Worm (Caenorhabditis elegans) whole organism, L3 larva: ENCODE data around the gene M03F4.6.
A peak's percentile ranks its signal among the peaks of the same experiment; 100 is the strongest.

ENCODE experiments used
- R02D3.7 ChIP-seq: fragments of 150-350 bp; optimal IDR thresholded peaks from 2 replicates; lab custom pipeline; 2014; ENCODE audit warnings: missing biosample characterization, missing genetic modification characterization
- ZK546.5 ChIP-seq: sonication (generic microtip); optimal IDR thresholded peaks from 2 replicates; lab custom pipeline; 2017; ENCODE audit warnings: missing biosample characterization, missing genetic modification characterization
- aly-2 ChIP-seq: fragments of 150-350 bp; optimal IDR thresholded peaks from 2 replicates; lab custom pipeline; 2014; ENCODE audit warnings: missing biosample characterization, missing genetic modification characterization
- ama-1 ChIP-seq: fragments of 150-350 bp; optimal IDR thresholded peaks from 2 replicates; lab custom pipeline; 2018
- ceh-16 ChIP-seq: sonication (generic microtip); optimal IDR thresholded peaks from 2 replicates; lab custom pipeline; 2017; ENCODE audit warnings: missing biosample characterization, missing genetic modification characterization
- ceh-82 ChIP-seq: fragments of 150-350 bp; optimal IDR thresholded peaks from 2 replicates; lab custom pipeline; 2014; ENCODE audit warnings: missing biosample characterization, missing genetic modification characterization
- daf-12 ChIP-seq: fragments of 150-350 bp; optimal IDR thresholded peaks from 2 replicates; lab custom pipeline; 2014; ENCODE audit warnings: missing biosample characterization, missing genetic modification reagents, missing genetic modification characterization
- egl-27 ChIP-seq: sonication (generic microtip); optimal IDR thresholded peaks from 4 replicates; lab custom pipeline; 2017; ENCODE audit warnings: missing biosample characterization, missing genetic modification reagents, missing genetic modification characterization
- egl-5 ChIP-seq: fragments of 150-350 bp; optimal IDR thresholded peaks from 2 replicates; lab custom pipeline; 2017; ENCODE audit warnings: missing biosample characterization, missing genetic modification reagents, missing genetic modification characterization, inconsistent platforms
- elt-1 ChIP-seq: fragments of 150-350 bp; optimal IDR thresholded peaks from 2 replicates; lab custom pipeline; 2014; ENCODE audit warnings: missing biosample characterization, missing genetic modification characterization
- elt-2 ChIP-seq: sonication (generic microtip); optimal IDR thresholded peaks from 2 replicates; lab custom pipeline; 2016; ENCODE audit warnings: missing genetic modification reagents, mild to moderate bottlenecking, missing genetic modification characterization, missing compliant biosample characterization
- hmg-11 ChIP-seq: sonication (generic microtip); optimal IDR thresholded peaks from 2 replicates; lab custom pipeline; 2016; ENCODE audit warnings: missing genetic modification characterization, missing compliant biosample characterization
- lin-39 ChIP-seq: fragments of 150-350 bp; optimal IDR thresholded peaks from 2 replicates; lab custom pipeline; 2018; ENCODE audit warnings: missing biosample characterization, missing genetic modification reagents, missing genetic modification characterization
- mdl-1 ChIP-seq: fragments of 150-350 bp; optimal IDR thresholded peaks from 2 replicates; lab custom pipeline; 2014; ENCODE audit warnings: missing biosample characterization, missing genetic modification characterization
- nfya-1 ChIP-seq: sonication (generic microtip); optimal IDR thresholded peaks from 2 replicates; lab custom pipeline; 2017; ENCODE audit warnings: missing genetic modification characterization, mild to moderate bottlenecking, missing compliant biosample characterization, antibody characterized with exemption, moderate library complexity; ENCODE audit not compliant: insufficient read depth
- nhr-11 ChIP-seq: fragments of 150-350 bp; optimal IDR thresholded peaks from 2 replicates; lab custom pipeline; 2014; ENCODE audit warnings: missing biosample characterization, missing genetic modification characterization
- nhr-23 ChIP-seq: fragments of 150-350 bp; optimal IDR thresholded peaks from 2 replicates; lab custom pipeline; 2014; ENCODE audit warnings: missing biosample characterization, missing genetic modification reagents, missing genetic modification characterization
- nhr-237 ChIP-seq: fragments of 150-350 bp; optimal IDR thresholded peaks from 2 replicates; lab custom pipeline; 2014; ENCODE audit warnings: missing biosample characterization, missing genetic modification characterization
- nhr-25 ChIP-seq: sonication (generic microtip); optimal IDR thresholded peaks from 2 replicates; lab custom pipeline; 2017; ENCODE audit warnings: missing biosample characterization, missing genetic modification characterization
- nhr-76 ChIP-seq: fragments of 150-350 bp; sonication (generic microtip); optimal IDR thresholded peaks from 5 replicates; lab custom pipeline; 2014; ENCODE audit warnings: missing biosample characterization, missing genetic modification characterization
- nhr-77 ChIP-seq: fragments of 150-350 bp; optimal IDR thresholded peaks from 2 replicates; lab custom pipeline; 2014; ENCODE audit warnings: missing biosample characterization, missing genetic modification characterization
- pqm-1 ChIP-seq: fragments of 150-350 bp; optimal IDR thresholded peaks from 2 replicates; lab custom pipeline; 2017; ENCODE audit warnings: missing biosample characterization, missing genetic modification characterization, inconsistent platforms
- sea-2 ChIP-seq: fragments of 150-350 bp; sonication (generic microtip); optimal IDR thresholded peaks from 4 replicates; lab custom pipeline; 2014; ENCODE audit warnings: missing biosample characterization, missing genetic modification reagents, missing genetic modification characterization
- skn-1 ChIP-seq: fragments of 150-350 bp; optimal IDR thresholded peaks from 2 replicates; lab custom pipeline; 2014; ENCODE audit warnings: missing biosample characterization, missing genetic modification characterization
- snpc-4 ChIP-seq: fragments of 150-350 bp; optimal IDR thresholded peaks from 2 replicates; lab custom pipeline; 2014; ENCODE audit warnings: missing biosample characterization, missing genetic modification characterization
- unc-62 ChIP-seq: fragments of 150-350 bp; sonication (generic microtip); optimal IDR thresholded peaks from 4 replicates; lab custom pipeline; 2014; ENCODE audit warnings: missing biosample characterization, missing genetic modification reagents, missing genetic modification characterization
- zag-1 ChIP-seq: fragments of 150-350 bp; optimal IDR thresholded peaks from 2 replicates; lab custom pipeline; 2014; ENCODE audit warnings: missing biosample characterization, missing genetic modification characterization
- ztf-11 ChIP-seq: fragments of 150-350 bp; optimal IDR thresholded peaks from 2 replicates; lab custom pipeline; 2014; ENCODE audit warnings: missing biosample characterization, missing genetic modification characterization
- ztf-4 ChIP-seq: fragments of 150-350 bp; optimal IDR thresholded peaks from 2 replicates; lab custom pipeline; 2014; ENCODE audit warnings: missing biosample characterization, missing genetic modification characterization

The M03F4.6 gene

ce11 chrX:4981579-4981978 is 12.5 kb upstream of the M03F4.6 start:
- TF ChIP-seq pqm-1 (tag; lab: Kevin White, UChicago) (peak; percentile 32), elt-1 (tag; lab: Kevin White, UChicago) (no peak), elt-2 (tag; lab: Kevin White, UChicago) (peak; percentile 56)
- TF ChIP-seq, all 47 proteins: peak for 2

- TF ChIP-seq nfya-1 (tag; lab: Kevin White, UChicago) (peak; percentile 61), nhr-77 (tag; lab: Kevin White, UChicago) (no peak), lin-39 (tag; lab: Kevin White, UChicago) (no peak), nhr-237 (no peak), sea-2 (GFP tag; lab: Kevin White, UChicago) (no peak), ama-1 (lab: Kevin White, UChicago) (no peak), nhr-11 (tag; lab: Kevin White, UChicago) (no peak), ztf-11 (tag; lab: Kevin White, UChicago) (no peak), mdl-1 (tag; lab: Kevin White, UChicago) (no peak), hmg-11 (tag; lab: Kevin White, UChicago) (peak; percentile 24), ceh-82 (no peak), ztf-4 (no peak), unc-62 (GFP tag; lab: Kevin White, UChicago) (peak; percentile 35), nhr-76 (tag; lab: Kevin White, UChicago) (no peak), egl-27 (tag; lab: Kevin White, UChicago) (no peak), snpc-4 (tag; lab: Kevin White, UChicago) (no peak), elt-2 (tag; lab: Kevin White, UChicago) (no peak), nhr-23 (tag; lab: Kevin White, UChicago) (no peak)
Observed at ce11 chrX:4981059-4981458, 11.9 kb upstream of the M03F4.6 start.

ce11 chrX:4979060-4979459 is 9.9 kb upstream of the M03F4.6 start:
- TF ChIP-seq aly-2 (tag; lab: Kevin White, UChicago), result no peak
- TF ChIP-seq elt-2 (tag; lab: Kevin White, UChicago), result peak; percentile 35

- TF ChIP-seq elt-2 (tag; lab: Kevin White, UChicago) (no peak), sea-2 (GFP tag; lab: Kevin White, UChicago) (no peak)
Observed at ce11 chrX:4978103-4978502, 9.0 kb upstream of the M03F4.6 start.

ce11 chrX:4976530-4976929 is 7.4 kb upstream of the M03F4.6 start, which contains the start of gene lfi-1:
lfi-1 (plus strand) TSS chrX:4976830.
- TF ChIP-seq nhr-77 (tag; lab: Kevin White, UChicago) (no peak), ztf-11 (tag; lab: Kevin White, UChicago) (no peak), ZK546.5 (no peak), R02D3.7 (no peak), ceh-16 (no peak), zag-1 (tag; lab: Kevin White, UChicago) (no peak), elt-1 (tag; lab: Kevin White, UChicago) (no peak), nhr-23 (tag; lab: Kevin White, UChicago) (no peak)

- TF ChIP-seq daf-12, result no peak
- no peak for TF ChIP-seq nhr-25 (tag; lab: Kevin White, UChicago)
- no peak for TF ChIP-seq nfya-1 (tag; lab: Kevin White, UChicago)
- TF ChIP-seq sea-2 (GFP tag; lab: Kevin White, UChicago), result no peak
- TF ChIP-seq nhr-76 (tag; lab: Kevin White, UChicago), result no peak
- TF ChIP-seq egl-5 (tag; lab: Kevin White, UChicago), result no peak
- TF ChIP-seq skn-1 (tag; lab: Kevin White, UChicago), result no peak
- no peak for TF ChIP-seq ztf-11 (tag; lab: Kevin White, UChicago)
- TF ChIP-seq aly-2 (tag; lab: Kevin White, UChicago), result no peak
- TF ChIP-seq mdl-1 (tag; lab: Kevin White, UChicago), result no peak
- TF ChIP-seq ZK546.5, result no peak
- TF ChIP-seq nhr-23 (tag; lab: Kevin White, UChicago), result no peak
- TF ChIP-seq unc-62 (GFP tag; lab: Kevin White, UChicago), result no peak
Observed at ce11 chrX:4974486-4974885, 5.4 kb upstream of the M03F4.6 start.
